Fruit fly (Drosophila melanogaster): Measurements from ENCODE around the gene CG44385.

DNA sequence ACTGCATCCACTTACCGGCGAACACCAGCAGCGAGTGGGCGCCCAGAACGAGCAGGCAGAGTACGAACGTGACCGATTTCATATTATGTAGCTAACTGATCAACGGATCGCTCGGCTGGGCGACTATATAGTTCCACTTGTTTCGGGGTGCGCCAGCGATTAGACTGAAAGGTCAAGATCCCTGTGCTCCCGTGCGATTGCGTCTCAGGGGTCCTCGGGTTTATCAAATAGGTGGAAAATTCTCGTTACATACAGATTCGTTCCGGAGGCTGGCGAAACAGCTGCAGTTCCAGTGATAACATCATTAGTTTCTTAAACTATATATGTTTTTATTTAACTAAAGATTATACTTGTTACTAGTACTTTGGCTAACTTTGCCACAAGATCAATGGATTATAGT lies 8.0 kb upstream of the CG44385 start, which contains the start of gene ssp7:
- TF ChIP-seq kay (GFP tag; ENCODE audit: borderline replicate concordance) = no peak
- TF ChIP-seq CG33017 (tag; optimal IDR thresholded peaks at IDR 0.05) = no peak
- TF ChIP-seq Hr96 (GFP tag; optimal IDR thresholded peaks at IDR 0.05) = no peak
- TF ChIP-seq tj (GFP tag; optimal IDR thresholded peaks at IDR 0.05) = no peak
- TF ChIP-seq pad (GFP tag; optimal IDR thresholded peaks at IDR 0.05) = no peak
- no peak for TF ChIP-seq toe (GFP tag; optimal IDR thresholded peaks at IDR 0.05)
- TF ChIP-seq ovo (GFP tag; optimal IDR thresholded peaks at IDR 0.05) = no peak
- TF ChIP-seq CG11617 (GFP tag; optimal IDR thresholded peaks at IDR 0.05) = no peak
- no peak for TF ChIP-seq CG5204 (GFP tag; optimal IDR thresholded peaks at IDR 0.05)
- TF ChIP-seq Crg-1 (GFP tag; optimal IDR thresholded peaks at IDR 0.05) = no peak

Data from whole organism, adult.